Worm (Caenorhabditis elegans): Measurements from ENCODE around the gene EEED8.15.

- no peak for TF ChIP-seq Y75B8A.6 (GFP tag; IDR thresholded peaks at IDR 0.05)
- no peak for TF ChIP-seq hmg-1.1 (GFP tag; IDR thresholded peaks at IDR 0.05)
- TF ChIP-seq fos-1 (tag; optimal IDR thresholded peaks at IDR 0.05): no peak
- no peak for TF ChIP-seq lir-3 (tag; optimal IDR thresholded peaks at IDR 0.05)
- no peak for TF ChIP-seq duxl-1 (tag; optimal IDR thresholded peaks at IDR 0.05; ENCODE audit: poor library complexity)
- no peak for TF ChIP-seq zag-1 (tag; optimal IDR thresholded peaks at IDR 0.05)
- TF ChIP-seq nhr-25 (tag; optimal IDR thresholded peaks at IDR 0.05; ENCODE audit: borderline replicate concordance, insufficient read depth): no peak
- TF ChIP-seq ces-1 (GFP tag; optimal IDR thresholded peaks at IDR 0.05): no peak
- no peak for TF ChIP-seq madf-5 (GFP tag; IDR thresholded peaks at IDR 0.05)
These were observed 7.4 kb downstream of the EEED8.15 start for ce11 chrII:5426470-5426869.

Data from whole organism, L4 larva.